Fruit fly (Drosophila melanogaster) whole organism, embryonic: Measurements from ENCODE around the gene CG43321.

Experiments
- CG10267 ChIP-seq: fragments of 200-800 bp; sonication (Bioruptor generic); optimal IDR thresholded peaks from 2 replicates; lab custom pipeline; 2018; ENCODE audit warnings: missing biosample characterization, mild to moderate bottlenecking, missing genetic modification characterization, moderate library complexity
- CG12104 ChIP-seq: fragments of 200-800 bp; sonication (Bioruptor generic); optimal IDR thresholded peaks from 3 replicates; lab custom pipeline; 2016; ENCODE audit warnings: missing biosample characterization, missing genetic modification characterization
- CG12219 ChIP-seq: fragments of 200-800 bp; sonication (Bioruptor generic); optimal IDR thresholded peaks from 3 replicates; lab custom pipeline; 2018; ENCODE audit warnings: missing biosample characterization, mild to moderate bottlenecking, missing genetic modification characterization
- CG1233 ChIP-seq: fragments of 200-800 bp; sonication (Bioruptor generic); optimal IDR thresholded peaks from 4 replicates; lab custom pipeline; 2018; ENCODE audit warnings: missing biosample characterization, mild to moderate bottlenecking, missing genetic modification characterization
- CG12391 ChIP-seq: fragments of 200-800 bp; sonication (Bioruptor generic); optimal IDR thresholded peaks from 3 replicates; lab custom pipeline; 2018; ENCODE audit warnings: missing biosample characterization, mild to moderate bottlenecking, missing genetic modification characterization, moderate library complexity
- CG12659 ChIP-seq: fragments of 200-800 bp; sonication (Bioruptor generic); optimal IDR thresholded peaks from 3 replicates; lab custom pipeline; 2017; ENCODE audit warnings: mild to moderate bottlenecking, missing biosample characterization, missing genetic modification reagents, missing genetic modification characterization
- CG12744 ChIP-seq: fragments of 200-800 bp; sonication (Bioruptor generic); optimal IDR thresholded peaks from 2 replicates; lab custom pipeline; 2016; ENCODE audit warnings: missing biosample characterization, missing genetic modification characterization
- CG13287 ChIP-seq: fragments of 200-800 bp; sonication (Bioruptor generic); IDR thresholded peaks from 2 replicates; pipeline ENCODE4 v1.3.6; 2022; ENCODE audit warnings: missing biosample characterization, missing genetic modification characterization; ENCODE audit not compliant: partially characterized antibody
- CG13894 ChIP-seq: fragments of 200-800 bp; sonication (Bioruptor generic); optimal IDR thresholded peaks from 3 replicates; lab custom pipeline; 2018; ENCODE audit warnings: missing biosample characterization, mild to moderate bottlenecking, missing genetic modification characterization, moderate library complexity
- CG14050 ChIP-seq: fragments of 200-800 bp; sonication (Bioruptor generic); IDR thresholded peaks from 3 replicates; pipeline ENCODE4 v1.3.6; 2022; ENCODE audit warnings: missing biosample characterization, missing genetic modification characterization
- CG15269 ChIP-seq: fragments of 200-800 bp; sonication (Bioruptor generic); optimal IDR thresholded peaks from 2 replicates; lab custom pipeline; 2018; ENCODE audit warnings: missing biosample characterization, mild to moderate bottlenecking, missing genetic modification characterization, moderate library complexity
- CG30020 ChIP-seq: fragments of 200-800 bp; optimal IDR thresholded peaks from 2 replicates; lab custom pipeline; 2019; ENCODE audit warnings: missing biosample characterization, mild to moderate bottlenecking, missing genetic modification characterization, moderate library complexity
- CG32532 ChIP-seq: fragments of 200-800 bp; sonication (Bioruptor generic); IDR thresholded peaks from 2 replicates; pipeline ENCODE4 v1.3.6; 2022; ENCODE audit warnings: missing biosample characterization, missing genetic modification characterization
- CG33557 ChIP-seq: fragments of 200-800 bp; sonication (Bioruptor generic); optimal IDR thresholded peaks from 2 replicates; lab custom pipeline; 2019; ENCODE audit warnings: missing biosample characterization, mild to moderate bottlenecking, missing genetic modification characterization, moderate library complexity
- CG4730 ChIP-seq: fragments of 200-800 bp; sonication (Bioruptor generic); IDR thresholded peaks from 2 replicates; pipeline ENCODE4 v1.3.6; 2022; ENCODE audit warnings: missing biosample characterization, missing genetic modification characterization
- CG5180 ChIP-seq: fragments of 200-800 bp; sonication (Bioruptor generic); optimal IDR thresholded peaks from 3 replicates; lab custom pipeline; 2017; ENCODE audit warnings: missing biosample characterization, missing genetic modification characterization, mild to moderate bottlenecking, moderate library complexity, missing genetic modification reagents
- CG6791 ChIP-seq: fragments of 200-800 bp; sonication (Bioruptor generic); IDR thresholded peaks from 3 replicates; pipeline ENCODE4 v1.3.6; 2022; ENCODE audit warnings: missing biosample characterization, missing genetic modification characterization; ENCODE audit not compliant: partially characterized antibody
- CG8089 ChIP-seq: fragments of 200-800 bp; sonication (Bioruptor generic); optimal IDR thresholded peaks from 3 replicates; lab custom pipeline; 2016; ENCODE audit warnings: missing biosample characterization, missing genetic modification characterization
- CG9215 ChIP-seq: fragments of 200-800 bp; sonication (Bioruptor generic); IDR thresholded peaks from 2 replicates; pipeline ENCODE4 v1.3.6; 2022; ENCODE audit warnings: missing biosample characterization, missing genetic modification characterization
- CG9609 ChIP-seq: fragments of 200-800 bp; sonication (Bioruptor generic); optimal IDR thresholded peaks from 3 replicates; lab custom pipeline; 2016; ENCODE audit warnings: missing biosample characterization, missing genetic modification characterization
- CG9797 ChIP-seq: fragments of 200-800 bp; sonication (Bioruptor generic); optimal IDR thresholded peaks from 3 replicates; lab custom pipeline; 2018; ENCODE audit warnings: missing biosample characterization, mild to moderate bottlenecking, missing genetic modification characterization
- Dbx ChIP-seq: fragments of 200-800 bp; sonication (Bioruptor generic); IDR thresholded peaks from 3 replicates; pipeline ENCODE4 v1.3.6; 2022; ENCODE audit warnings: missing biosample characterization, missing genetic modification characterization
- Doc2 ChIP-seq: fragments of 200-800 bp; sonication (Bioruptor generic); IDR thresholded peaks from 2 replicates; pipeline ENCODE4 v1.3.6; 2022; ENCODE audit warnings: missing biosample characterization, missing genetic modification characterization
- Ets97D ChIP-seq: fragments of 200-800 bp; sonication (Bioruptor generic); optimal IDR thresholded peaks from 3 replicates; lab custom pipeline; 2016; ENCODE audit warnings: missing biosample characterization, missing genetic modification characterization
- Fer1 ChIP-seq: fragments of 200-800 bp; sonication (Bioruptor generic); optimal IDR thresholded peaks from 2 replicates; lab custom pipeline; 2017; ENCODE audit warnings: missing biosample characterization, mild to moderate bottlenecking, missing genetic modification characterization
- HLH3B ChIP-seq: fragments of 200-800 bp; sonication (Bioruptor generic); IDR thresholded peaks from 2 replicates; pipeline ENCODE4 v1.3.6; 2022; ENCODE audit warnings: missing biosample characterization, missing genetic modification characterization
- HmgZ ChIP-seq: fragments of 200-800 bp; sonication (Bioruptor generic); optimal IDR thresholded peaks from 2 replicates; lab custom pipeline; 2018; ENCODE audit warnings: missing biosample characterization, mild to moderate bottlenecking, missing genetic modification characterization
- Med ChIP-seq: fragments of 200-800 bp; sonication (Bioruptor generic); peaks from one replicate; lab custom pipeline; 2016; ENCODE audit warnings: missing biosample characterization, missing genetic modification characterization, mild to moderate bottlenecking, inconsistent platforms, moderate library complexity
- Meics ChIP-seq: fragments of 200-800 bp; sonication (Bioruptor generic); optimal IDR thresholded peaks from 2 replicates; lab custom pipeline; 2017; ENCODE audit warnings: missing biosample characterization, mild to moderate bottlenecking, missing genetic modification characterization
- NC2β ChIP-seq: fragments of 200-800 bp; sonication (Bioruptor generic); optimal IDR thresholded peaks from 2 replicates; lab custom pipeline; 2016; ENCODE audit warnings: missing biosample characterization, missing genetic modification characterization
- NFAT ChIP-seq: fragments of 200-800 bp; sonication (Bioruptor generic); IDR thresholded peaks from 2 replicates; pipeline ENCODE4 v1.3.6; 2022; ENCODE audit warnings: missing biosample characterization, missing genetic modification characterization
- Pdp1 ChIP-seq, 2 experiments: fragments of 200-800 bp; sonication (Bioruptor generic); optimal IDR thresholded peaks; 3 replicates each; lab custom pipeline; 2016; ENCODE audit warnings: missing biosample characterization in 2 of 2, missing genetic modification characterization in 2 of 2, mild to moderate bottlenecking in 1 of 2, moderate library complexity in 1 of 2
- Poxn ChIP-seq: fragments of 200-800 bp; sonication (Bioruptor generic); IDR thresholded peaks from 2 replicates; pipeline ENCODE4 v1.3.6; 2022; ENCODE audit warnings: missing biosample characterization, missing genetic modification characterization
- Sox102F ChIP-seq: fragments of 200-800 bp; sonication (Bioruptor generic); optimal IDR thresholded peaks from 2 replicates; lab custom pipeline; 2018; ENCODE audit warnings: missing biosample characterization, mild to moderate bottlenecking, missing genetic modification characterization, moderate library complexity
- Sry-β ChIP-seq: fragments of 200-800 bp; sonication (Bioruptor generic); optimal IDR thresholded peaks from 2 replicates; lab custom pipeline; 2018; ENCODE audit warnings: missing biosample characterization, mild to moderate bottlenecking, missing genetic modification characterization, moderate library complexity
- Taf1 ChIP-seq: fragments of 200-800 bp; sonication (Bioruptor generic); IDR thresholded peaks from 2 replicates; pipeline ENCODE4 v1.3.6; 2022; ENCODE audit warnings: missing biosample characterization, missing genetic modification characterization
- ap ChIP-seq: fragments of 200-800 bp; sonication (Bioruptor generic); IDR thresholded peaks from 2 replicates; pipeline ENCODE4 v1.3.6; 2022; ENCODE audit warnings: missing biosample characterization, missing genetic modification characterization
- ato ChIP-seq: fragments of 200-800 bp; sonication (Bioruptor generic); IDR thresholded peaks from 2 replicates; pipeline ENCODE4 v1.3.6; 2022; ENCODE audit warnings: missing biosample characterization, missing genetic modification characterization; ENCODE audit not compliant: partially characterized antibody
- croc ChIP-seq: fragments of 200-800 bp; sonication (Bioruptor generic); conservative IDR thresholded peaks from 3 replicates; pipeline ENCODE4 v1.3.6; 2022; ENCODE audit warnings: missing biosample characterization, missing genetic modification characterization
- crp ChIP-seq, 2 experiments: fragments of 200-800 bp; sonication (Bioruptor generic); optimal IDR thresholded peaks; 2 replicates in 1 of 2; 3 replicates in 1 of 2; lab custom pipeline; 2017; ENCODE audit warnings: missing biosample characterization in 2 of 2, missing genetic modification characterization in 2 of 2, mild to moderate bottlenecking in 1 of 2, moderate library complexity in 1 of 2
- cwo ChIP-seq: fragments of 200-800 bp; sonication (Bioruptor generic); optimal IDR thresholded peaks from 3 replicates; lab custom pipeline; 2017; ENCODE audit warnings: missing biosample characterization, missing genetic modification characterization, mild to moderate bottlenecking, moderate library complexity, missing genetic modification reagents
- dm ChIP-seq: fragments of 200-800 bp; sonication (Bioruptor generic); optimal IDR thresholded peaks from 3 replicates; lab custom pipeline; 2016; ENCODE audit warnings: missing biosample characterization, missing genetic modification characterization
- gcm ChIP-seq: fragments of 200-800 bp; sonication (Bioruptor generic); optimal IDR thresholded peaks from 2 replicates; lab custom pipeline; 2019; ENCODE audit warnings: missing biosample characterization, mild to moderate bottlenecking, missing genetic modification characterization, moderate library complexity
- luna ChIP-seq: fragments of 200-800 bp; sonication (Bioruptor generic); optimal IDR thresholded peaks from 2 replicates; lab custom pipeline; 2016; ENCODE audit warnings: missing biosample characterization, missing genetic modification characterization
- mirr ChIP-seq: fragments of 200-800 bp; sonication (Bioruptor generic); optimal IDR thresholded peaks from 3 replicates; lab custom pipeline; 2018; ENCODE audit warnings: missing biosample characterization, mild to moderate bottlenecking, missing genetic modification characterization
- repo ChIP-seq: fragments of 200-800 bp; sonication (Bioruptor generic); optimal IDR thresholded peaks from 2 replicates; lab custom pipeline; 2016; ENCODE audit warnings: missing biosample characterization, missing genetic modification characterization
- trh ChIP-seq: fragments of 200-800 bp; sonication (Bioruptor generic); optimal IDR thresholded peaks from 2 replicates; lab custom pipeline; 2016; ENCODE audit warnings: missing biosample characterization, missing genetic modification characterization
- tx ChIP-seq: fragments of 200-800 bp; sonication (Bioruptor generic); optimal IDR thresholded peaks from 2 replicates; lab custom pipeline; 2016; ENCODE audit warnings: missing biosample characterization, missing genetic modification characterization
- zen2 ChIP-seq: fragments of 200-800 bp; sonication (Bioruptor generic); IDR thresholded peaks from 3 replicates; pipeline ENCODE4 v1.3.6; 2022; ENCODE audit warnings: missing biosample characterization, missing genetic modification characterization; ENCODE audit not compliant: partially characterized antibody

Gene CG43321

dm6 chr2L:7042150-7042811 lies 30.2 kb downstream of the CG43321 start (continued):
- TF ChIP-seq CG12104 (GFP tag; lab: Kevin White, UChicago) (peak; percentile 12), CG5180 (GFP tag; lab: Kevin White, UChicago) (peak; percentile 14), CG12659 (peak; percentile 93), dm (GFP tag; lab: Kevin White, UChicago) (peak; percentile 82), cwo (GFP tag; lab: Kevin White, UChicago) (no peak), Sry-β (peak; percentile 22), Doc2 (GFP tag; lab: Robert Waterston, UW) (no peak), CG12391 (tag; lab: Kevin White, UChicago) (peak; percentile 52), Poxn (GFP tag; lab: Robert Waterston, UW) (no peak), ap (GFP tag; lab: Robert Waterston, UW) (no peak), CG14050 (GFP tag; lab: Robert Waterston, UW) (peak; percentile 22; the same call in 1 of the 3 replicates), crp (GFP tag; optimal IDR thresholded peaks at IDR 0.05; lab: Kevin White, UChicago) (peak; percentile 99 to 100), CG12744 (peak; percentile 31), CG9215 (GFP tag; lab: Robert Waterston, UW) (no peak), CG33557 (peak; percentile 10), repo (GFP tag; lab: Kevin White, UChicago) (peak; percentile 38), zen2 (peak; percentile 49), CG32532 (GFP tag; lab: Robert Waterston, UW) (peak; percentile 54), CG10267 (tag; lab: Kevin White, UChicago) (peak; percentile 97), ato (GFP tag; lab: Robert Waterston, UW) (peak; percentile 91), NC2β (peak; percentile 65), croc (GFP tag; lab: Robert Waterston, UW) (no peak), Meics (GFP tag; lab: Kevin White, UChicago) (peak; percentile 48), tx (GFP tag; lab: Kevin White, UChicago) (peak; percentile 4), CG1233 (GFP tag; lab: Kevin White, UChicago) (peak; percentile 43), CG6791 (GFP tag; lab: Robert Waterston, UW) (peak; percentile 81), HLH3B (GFP tag; lab: Robert Waterston, UW) (peak; percentile 59), mirr (GFP tag; lab: Kevin White, UChicago) (peak; percentile 58), gcm (GFP tag; lab: Kevin White, UChicago) (peak; percentile 12), CG30020 (tag; lab: Kevin White, UChicago) (peak; percentile 20), CG12219 (GFP tag; lab: Kevin White, UChicago) (peak; percentile 43), CG15269 (tag; lab: Kevin White, UChicago) (peak; percentile 23), HmgZ (tag; lab: Kevin White, UChicago) (peak; percentile 96), CG9609 (GFP tag; lab: Kevin White, UChicago) (peak; percentile 17), CG13287 (GFP tag; lab: Robert Waterston, UW) (peak; percentile 85), trh (GFP tag; lab: Kevin White, UChicago) (no peak), Fer1 (GFP tag; lab: Kevin White, UChicago) (peak; percentile 67), luna (peak; percentile 1), Med (GFP tag; lab: Kevin White, UChicago) (peak; percentile 95), Dbx (GFP tag; lab: Robert Waterston, UW) (peak; percentile 69), CG8089 (GFP tag; lab: Kevin White, UChicago) (no peak), Pdp1 (GFP tag; optimal IDR thresholded peaks at IDR 0.05; lab: Kevin White, UChicago) (peak; percentile 11 to 26), Ets97D (GFP tag; lab: Kevin White, UChicago) (peak; percentile 96), CG9797 (peak; percentile 13), CG13894 (tag; lab: Kevin White, UChicago) (peak; percentile 63), CG4730 (GFP tag; lab: Robert Waterston, UW) (no peak), Sox102F (peak; percentile 49), Taf1 (GFP tag; lab: Robert Waterston, UW) (no peak), NFAT (peak; percentile 60)
